Fruit fly (Drosophila melanogaster): Measurements from ENCODE around the gene vn.

vn gene

DNA sequence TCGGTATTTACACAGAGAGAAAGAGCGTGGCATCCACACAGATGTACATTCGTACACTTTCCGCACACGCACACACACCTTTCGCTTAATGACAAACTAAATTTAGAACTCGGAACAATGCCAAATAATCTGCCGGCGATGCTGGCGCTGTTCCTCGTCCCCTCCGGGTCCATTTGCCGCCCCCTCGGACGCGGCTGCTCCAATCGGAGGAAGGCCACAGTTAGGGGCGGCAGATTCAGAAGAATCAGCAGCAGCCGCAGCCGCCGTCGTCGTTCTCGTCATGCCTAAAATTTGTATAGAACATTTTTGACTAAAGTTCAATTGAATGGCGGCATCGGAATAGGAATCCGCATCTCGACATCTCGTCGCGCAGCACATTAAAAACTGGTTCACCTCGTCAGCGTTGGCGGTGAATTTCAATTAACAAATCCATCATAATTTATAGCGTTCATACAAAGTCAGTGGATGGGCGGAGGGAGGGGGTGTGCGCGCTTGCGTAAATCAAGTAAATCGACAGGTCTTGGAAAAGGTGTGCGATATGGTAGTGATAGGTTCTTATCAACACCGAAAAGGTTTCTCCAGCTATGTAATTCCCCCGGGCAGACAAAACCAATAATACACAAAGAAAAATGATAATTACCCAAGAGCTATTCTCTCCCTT lies 36.8 kb downstream of the vn start (continued):
- TF ChIP-seq Asciz (GFP tag; optimal IDR thresholded peaks at IDR 0.05) (peak; percentile 12), gro (GFP tag; optimal IDR thresholded peaks at IDR 0.05) (peak; percentile 9)

DNA sequence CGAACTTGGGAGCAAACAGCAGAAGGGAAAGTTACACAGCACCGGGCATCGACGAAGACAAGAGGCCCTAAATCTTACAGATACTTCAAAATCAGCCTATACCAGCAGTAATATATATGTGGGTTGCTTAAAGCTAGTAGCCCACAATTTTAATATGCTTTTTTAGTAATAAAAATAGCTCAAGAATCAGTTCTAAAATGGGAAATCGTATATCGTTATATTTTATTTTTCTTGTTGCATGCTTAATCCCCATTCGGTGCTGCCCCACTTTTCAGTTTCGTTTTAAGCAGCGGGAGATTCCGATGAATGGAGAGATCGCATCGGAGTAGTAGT lies 37.4 kb downstream of the vn start:
- TF ChIP-seq fd96Cb (tag; optimal IDR thresholded peaks at IDR 0.05) (no peak), CG1602 (GFP tag; optimal IDR thresholded peaks at IDR 0.05) (no peak), ara (GFP tag; IDR thresholded peaks at IDR 0.05) (peak; percentile 56; the same call in 1 of the 2 replicates), CG43689 (GFP tag; IDR thresholded peaks at IDR 0.05) (no peak), CG13424 (tag; optimal IDR thresholded peaks at IDR 0.05) (peak; percentile 6), Xrp1 (GFP tag; IDR thresholded peaks at IDR 0.05) (0 out of 2 replicates have a peak, but pooled peaks have one; percentile 9), B-H1 (GFP tag; IDR thresholded peaks at IDR 0.05) (peak; percentile 13; the same call in 1 of the 3 replicates), lab (GFP tag; optimal IDR thresholded peaks at IDR 0.05) (peak; percentile 15), E2f2 (GFP tag; IDR thresholded peaks at IDR 0.05) (no peak), knrl (GFP tag; IDR thresholded peaks at IDR 0.05; ENCODE audit: partially characterized antibody) (no peak), onecut (GFP tag; IDR thresholded peaks at IDR 0.05) (no peak), Dek (tag; optimal IDR thresholded peaks at IDR 0.05) (peak; percentile 8), CG2199 (GFP tag; IDR thresholded peaks at IDR 0.05) (no peak), eyg (GFP tag; optimal IDR thresholded peaks at IDR 0.05) (no peak), btn (GFP tag; optimal IDR thresholded peaks at IDR 0.05) (no peak), Ada2b (GFP tag; IDR thresholded peaks at IDR 0.05) (peak; percentile 36; the same call in 1 of the 2 replicates), CG11695 (GFP tag; IDR thresholded peaks at IDR 0.05) (0 out of 3 replicates have a peak, but pooled peaks have one; percentile 30), Lhr (GFP tag; optimal IDR thresholded peaks at IDR 0.05) (no peak), CG30020 (tag; optimal IDR thresholded peaks at IDR 0.05) (no peak), tna (GFP tag; IDR thresholded peaks at IDR 0.05; ENCODE audit: partially characterized antibody) (no peak), mam (GFP tag; optimal IDR thresholded peaks at IDR 0.05) (peak; percentile 28), CG6689 (GFP tag; IDR thresholded peaks at IDR 0.05) (peak; percentile 26; the same call in 1 of the 2 replicates), CG17359 (tag; optimal IDR thresholded peaks at IDR 0.05) (peak; percentile 41), Ptx1 (GFP tag; IDR thresholded peaks at IDR 0.05) (peak; percentile 55), gsb-n (tag; optimal IDR thresholded peaks at IDR 0.05) (no peak), CG9932 (GFP tag; IDR thresholded peaks at IDR 0.05) (peak; percentile 54; the same call in 1 of the 2 replicates), CG18599 (GFP tag; optimal IDR thresholded peaks at IDR 0.05) (peak; percentile 45), CG4404 (GFP tag; IDR thresholded peaks at IDR 0.05) (0 out of 2 replicates have a peak, but pooled peaks have one; percentile 10), phol (tag; optimal IDR thresholded peaks at IDR 0.05) (peak; percentile 36), CG30431 (GFP tag; optimal IDR thresholded peaks at IDR 0.05) (no peak), CG17385 (GFP tag; optimal IDR thresholded peaks at IDR 0.05) (peak; percentile 26), her (GFP tag; optimal IDR thresholded peaks at IDR 0.05) (no peak), CG15479 (GFP tag; optimal IDR thresholded peaks at IDR 0.05) (no peak), CG15269 (tag; optimal IDR thresholded peaks at IDR 0.05) (peak; percentile 33), CG6813 (GFP tag; optimal IDR thresholded peaks at IDR 0.05) (peak; percentile 10), ind (GFP tag; optimal IDR thresholded peaks at IDR 0.05) (peak; percentile 22), Pdp1 (GFP tag; optimal IDR thresholded peaks at IDR 0.05) (peak; percentile 4 to 43), CG16813 (GFP tag; IDR thresholded peaks at IDR 0.05; ENCODE audit: partially characterized antibody) (no peak), klu (GFP tag; IDR thresholded peaks at IDR 0.05) (0 out of 2 replicates have a peak, but pooled peaks have one; percentile 31), CG6254 (GFP tag; optimal IDR thresholded peaks at IDR 0.05) (no peak), Eip74EF (GFP tag; optimal IDR thresholded peaks at IDR 0.05) (peak in 1 of 2 experiments; percentile 1), gcm2 (GFP tag; optimal IDR thresholded peaks at IDR 0.05) (no peak), NFAT (GFP tag; IDR thresholded peaks at IDR 0.05) (0 out of 2 replicates have a peak, but pooled peaks have one; percentile 10), Hmr (GFP tag; optimal IDR thresholded peaks at IDR 0.05) (peak; percentile 57), fd3F (GFP tag; optimal IDR thresholded peaks at IDR 0.05) (peak; percentile 1)

All from whole organism, embryonic.